Worm (Caenorhabditis elegans) whole organism, mixed stage, embryonic: Measurements from ENCODE around the gene Y43C5B.2.

Experiments
- elt-3 ChIP-seq: fragments of 150-350 bp; optimal IDR thresholded peaks from 2 replicates; lab custom pipeline; 2014; ENCODE audit warnings: missing biosample characterization, missing genetic modification characterization
- flh-1 ChIP-seq: fragments of 200-800 bp; sonication (Bioruptor generic); optimal IDR thresholded peaks from 2 replicates; lab custom pipeline; 2018; ENCODE audit warnings: mild to moderate bottlenecking, missing genetic modification characterization, moderate library complexity, missing compliant biosample characterization
- lsy-2 ChIP-seq: fragments of 150-350 bp; optimal IDR thresholded peaks from 2 replicates; lab custom pipeline; 2014; ENCODE audit warnings: missing biosample characterization, missing genetic modification characterization
- nhr-12 ChIP-seq: fragments of 150-350 bp; optimal IDR thresholded peaks from 2 replicates; lab custom pipeline; 2014; ENCODE audit warnings: missing biosample characterization, missing genetic modification characterization
- snpc-4 ChIP-seq: fragments of 150-350 bp; optimal IDR thresholded peaks from 2 replicates; lab custom pipeline; 2014; ENCODE audit warnings: missing biosample characterization, missing genetic modification characterization
- unc-62 ChIP-seq: fragments of 150-350 bp; optimal IDR thresholded peaks from 2 replicates; lab custom pipeline; 2014; ENCODE audit warnings: missing biosample characterization, missing genetic modification reagents, missing genetic modification characterization

DNA sequence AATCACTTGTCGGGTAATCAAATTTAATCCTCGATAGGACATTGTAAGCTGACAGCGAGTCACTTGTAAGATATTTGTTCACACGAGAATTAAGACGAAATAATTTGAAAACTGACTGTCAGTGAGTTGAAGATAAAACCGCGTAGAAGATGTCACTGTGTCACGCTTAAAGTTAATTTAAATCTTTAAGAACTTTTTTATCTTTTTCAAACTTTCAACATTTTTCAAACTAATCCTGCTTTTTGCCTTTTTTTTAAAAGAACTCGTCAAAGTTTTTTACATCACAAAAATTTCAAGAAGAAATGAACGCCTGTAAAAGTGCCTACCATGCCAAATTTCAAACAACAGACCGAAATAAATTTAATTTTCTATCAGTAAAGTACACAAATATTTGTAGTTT lies 38.6 kb downstream of the Y43C5B.2 start, which contains the start of gene acs-18:
- no peak for TF ChIP-seq lsy-2 (tag; lab: Kevin White, UChicago)
- no peak for TF ChIP-seq flh-1 (GFP tag; lab: Kevin White, UChicago)
- no peak for TF ChIP-seq snpc-4 (tag; lab: Kevin White, UChicago)
- TF ChIP-seq unc-62 (GFP tag; lab: Kevin White, UChicago): no peak
- TF ChIP-seq elt-3 (tag; lab: Kevin White, UChicago): no peak
- no peak for TF ChIP-seq nhr-12 (tag; lab: Kevin White, UChicago)
